Worm (Caenorhabditis elegans) whole organism, L4 larva: ENCODE results near the gene C44B9.2.

Experiments used
- D1046.2 ChIP-seq: fragments of 200-800 bp; sonication (Bioruptor generic); IDR thresholded peaks from 2 replicates; pipeline ENCODE4 v1.3.6; 2022; ENCODE audit warnings: missing genetic modification characterization, missing compliant biosample characterization
- F10B5.3 ChIP-seq: sonication (generic microtip); optimal IDR thresholded peaks from 2 replicates; lab custom pipeline; 2016; ENCODE audit warnings: mild to moderate bottlenecking, missing genetic modification characterization, missing compliant biosample characterization
- F37D6.2 ChIP-seq: sonication (generic microtip); optimal IDR thresholded peaks from 2 replicates; lab custom pipeline; 2016; ENCODE audit warnings: mild to moderate bottlenecking, missing genetic modification characterization, missing compliant biosample characterization
- F44E2.7 ChIP-seq: fragments of 200-800 bp; sonication (Bioruptor generic); IDR thresholded peaks from 2 replicates; pipeline ENCODE4 v2.1.2; 2022; ENCODE audit warnings: missing genetic modification characterization, missing compliant biosample characterization
- F49E8.2 ChIP-seq: sonication (generic microtip); optimal IDR thresholded peaks from 2 replicates; lab custom pipeline; 2016; ENCODE audit warnings: missing compliant biosample characterization, mild to moderate bottlenecking, missing genetic modification characterization, borderline replicate concordance
- R02D3.7 ChIP-seq: fragments of 150-350 bp; sonication (generic microtip); optimal IDR thresholded peaks from 3 replicates; lab custom pipeline; 2014; ENCODE audit warnings: missing biosample characterization, missing genetic modification characterization
- T20F7.1 ChIP-seq: fragments of 200-800 bp; sonication (Bioruptor generic); optimal IDR thresholded peaks from 2 replicates; lab custom pipeline; 2018; ENCODE audit warnings: mild to moderate bottlenecking, missing genetic modification characterization, missing compliant biosample characterization
- T26A8.4 ChIP-seq: fragments of 200-800 bp; sonication (Bioruptor generic); IDR thresholded peaks from 2 replicates; pipeline ENCODE4 v1.3.6; 2022; ENCODE audit warnings: missing genetic modification characterization, missing compliant biosample characterization
- Y5F2A.4 ChIP-seq: fragments of 200-800 bp; sonication (Bioruptor generic); optimal IDR thresholded peaks from 2 replicates; lab custom pipeline; 2018; ENCODE audit warnings: mild to moderate bottlenecking, missing genetic modification characterization, missing compliant biosample characterization
- Y75B8A.6 ChIP-seq: fragments of 200-800 bp; sonication (Bioruptor generic); IDR thresholded peaks from 2 replicates; pipeline ENCODE4 v1.3.6; 2022; ENCODE audit warnings: missing genetic modification reagents, missing genetic modification characterization, missing compliant biosample characterization
- ZK337.2 ChIP-seq: fragments of 200-800 bp; sonication (Bioruptor generic); IDR thresholded peaks from 2 replicates; pipeline ENCODE4 v1.3.6; 2022; ENCODE audit warnings: missing genetic modification reagents, missing genetic modification characterization, missing compliant biosample characterization
- aly-2 ChIP-seq: sonication (generic microtip); optimal IDR thresholded peaks from 2 replicates; lab custom pipeline; 2018; ENCODE audit warnings: missing biosample characterization, missing genetic modification characterization
- ceh-32 ChIP-seq: sonication (generic microtip); optimal IDR thresholded peaks from 2 replicates; lab custom pipeline; 2016; ENCODE audit warnings: mild to moderate bottlenecking, missing genetic modification characterization, missing compliant biosample characterization; ENCODE audit not compliant: poor library complexity
- ces-1 ChIP-seq: fragments of 150-350 bp; sonication (generic microtip); optimal IDR thresholded peaks from 4 replicates; lab custom pipeline; 2014; ENCODE audit warnings: missing biosample characterization, missing genetic modification reagents, missing genetic modification characterization
- cey-2 ChIP-seq: sonication (generic microtip); optimal IDR thresholded peaks from 3 replicates; lab custom pipeline; 2017; ENCODE audit warnings: missing genetic modification characterization, mild to moderate bottlenecking, missing compliant biosample characterization, antibody characterized with exemption, borderline replicate concordance; ENCODE audit not compliant: insufficient read depth
- daf-12 ChIP-seq: fragments of 150-350 bp; optimal IDR thresholded peaks from 2 replicates; lab custom pipeline; 2014; ENCODE audit warnings: missing biosample characterization, missing genetic modification reagents, missing genetic modification characterization
- daf-16 ChIP-seq, 3 experiments: sonication (generic microtip); optimal IDR thresholded peaks; 2 replicates each; lab custom pipeline; 2016 to 2017; ENCODE audit warnings: missing genetic modification characterization in 3 of 3, missing genetic modification reagents in 3 of 3, mild to moderate bottlenecking in 2 of 3, missing compliant biosample characterization in 2 of 3, missing biosample characterization in 1 of 3, moderate library complexity in 1 of 3
- dpl-1 ChIP-seq: fragments of 150-350 bp; optimal IDR thresholded peaks from 2 replicates; lab custom pipeline; 2014; ENCODE audit warnings: missing biosample characterization, missing genetic modification reagents, missing genetic modification characterization
- egl-27 ChIP-seq: sonication (generic microtip); optimal IDR thresholded peaks from 3 replicates; lab custom pipeline; 2017; ENCODE audit warnings: missing biosample characterization, missing genetic modification reagents, missing genetic modification characterization
- egl-43 ChIP-seq: fragments of 200-800 bp; sonication (Bioruptor generic); IDR thresholded peaks from 2 replicates; pipeline ENCODE4 v1.3.6; 2022; ENCODE audit warnings: missing genetic modification reagents, missing genetic modification characterization, missing compliant biosample characterization
- gei-8 ChIP-seq: fragments of 200-800 bp; sonication (Bioruptor generic); optimal IDR thresholded peaks from 2 replicates; lab custom pipeline; 2018; ENCODE audit warnings: mild to moderate bottlenecking, missing genetic modification characterization, missing compliant biosample characterization
- hlh-30 ChIP-seq: sonication (generic microtip); optimal IDR thresholded peaks from 2 replicates; lab custom pipeline; 2017; ENCODE audit warnings: antibody characterized with exemption, mild to moderate bottlenecking, missing genetic modification characterization, missing compliant biosample characterization; ENCODE audit not compliant: insufficient read depth
- hmg-1.1 ChIP-seq: fragments of 200-800 bp; sonication (Bioruptor generic); IDR thresholded peaks from 2 replicates; pipeline ENCODE4 v1.3.6; 2022; ENCODE audit warnings: missing genetic modification reagents, missing genetic modification characterization, missing compliant biosample characterization
- jun-1 ChIP-seq: fragments of 150-350 bp; optimal IDR thresholded peaks from 2 replicates; lab custom pipeline; 2014; ENCODE audit warnings: missing biosample characterization, missing genetic modification reagents, missing genetic modification characterization
- lim-7 ChIP-seq: fragments of 200-800 bp; sonication (Bioruptor generic); IDR thresholded peaks from 2 replicates; pipeline ENCODE4 v1.3.6; 2022; ENCODE audit warnings: missing genetic modification characterization, missing compliant biosample characterization
- lin-1 ChIP-seq: fragments of 200-800 bp; sonication (Bioruptor generic); IDR thresholded peaks from 2 replicates; pipeline ENCODE4 v1.3.6; 2022; ENCODE audit warnings: missing genetic modification reagents, missing genetic modification characterization, missing compliant biosample characterization
- lin-13 ChIP-seq: fragments of 150-350 bp; optimal IDR thresholded peaks from 2 replicates; lab custom pipeline; 2014; ENCODE audit warnings: missing biosample characterization, missing genetic modification reagents, missing genetic modification characterization
- lin-29 ChIP-seq: fragments of 200-800 bp; sonication (Bioruptor generic); IDR thresholded peaks from 2 replicates; pipeline ENCODE4 v1.3.6; 2022; ENCODE audit warnings: missing genetic modification reagents, missing genetic modification characterization, missing compliant biosample characterization
- lin-39 ChIP-seq: fragments of 150-350 bp; optimal IDR thresholded peaks from 2 replicates; lab custom pipeline; 2014; ENCODE audit warnings: missing biosample characterization, missing genetic modification reagents, missing genetic modification characterization
- mdl-1 ChIP-seq, 2 experiments: fragments of 150-350 bp in 1 of 2; sonication (generic microtip) in 1 of 2; optimal IDR thresholded peaks; 2 replicates each; lab custom pipeline; 2014 to 2017; ENCODE audit warnings: missing biosample characterization in 2 of 2, missing genetic modification characterization in 2 of 2
- nhr-10 ChIP-seq: fragments of 150-350 bp; optimal IDR thresholded peaks from 2 replicates; lab custom pipeline; 2014; ENCODE audit warnings: missing biosample characterization, missing genetic modification characterization
- nhr-11 ChIP-seq: fragments of 150-350 bp; optimal IDR thresholded peaks from 2 replicates; lab custom pipeline; 2014; ENCODE audit warnings: missing biosample characterization, missing genetic modification characterization
- nhr-111 ChIP-seq: fragments of 200-800 bp; sonication (Bioruptor generic); optimal IDR thresholded peaks from 2 replicates; lab custom pipeline; 2018; ENCODE audit warnings: mild to moderate bottlenecking, missing genetic modification characterization, missing compliant biosample characterization
- nhr-237 ChIP-seq: sonication (generic microtip); optimal IDR thresholded peaks from 2 replicates; lab custom pipeline; 2017; ENCODE audit warnings: missing biosample characterization, missing genetic modification characterization
- nhr-28 ChIP-seq: fragments of 150-350 bp; optimal IDR thresholded peaks from 2 replicates; lab custom pipeline; 2014; ENCODE audit warnings: missing biosample characterization, missing genetic modification characterization
- nhr-41 ChIP-seq: fragments of 200-800 bp; sonication (Bioruptor generic); IDR thresholded peaks from 2 replicates; pipeline ENCODE4 v1.3.6; 2022; ENCODE audit warnings: missing genetic modification reagents, missing genetic modification characterization, missing compliant biosample characterization
- nhr-6 ChIP-seq: fragments of 150-350 bp; optimal IDR thresholded peaks from 2 replicates; lab custom pipeline; 2014; ENCODE audit warnings: missing biosample characterization, missing genetic modification characterization
- nhr-77 ChIP-seq: fragments of 150-350 bp; optimal IDR thresholded peaks from 2 replicates; lab custom pipeline; 2014; ENCODE audit warnings: missing biosample characterization, missing genetic modification characterization
- pha-4 ChIP-seq, 2 experiments: fragments of 150-350 bp in 1 of 2; fragments of 200-800 bp in 1 of 2; sonication (Bioruptor generic) in 1 of 2; IDR thresholded peaks in 1 of 2; optimal IDR thresholded peaks in 1 of 2; 2 replicates each; pipeline versions ENCODE4 v1.3.6 to Lab custom; 2014 to 2022; ENCODE audit warnings: missing genetic modification characterization in 2 of 2, missing genetic modification reagents in 2 of 2, missing biosample characterization in 1 of 2, missing compliant biosample characterization in 1 of 2
- php-3 ChIP-seq: fragments of 200-800 bp; sonication (Bioruptor generic); IDR thresholded peaks from 2 replicates; pipeline ENCODE4 v1.3.6; 2022; ENCODE audit warnings: missing genetic modification reagents, missing genetic modification characterization, missing compliant biosample characterization
- pqm-1 ChIP-seq: sonication (generic microtip); optimal IDR thresholded peaks from 2 replicates; lab custom pipeline; 2017; ENCODE audit warnings: missing biosample characterization, missing genetic modification characterization
- rbr-2 ChIP-seq: sonication (generic microtip); optimal IDR thresholded peaks from 2 replicates; lab custom pipeline; 2016; ENCODE audit warnings: missing genotype, missing genetic modification characterization, missing compliant biosample characterization
- saeg-2 ChIP-seq: fragments of 200-800 bp; sonication (Bioruptor generic); IDR thresholded peaks from 2 replicates; pipeline ENCODE4 v1.3.6; 2022; ENCODE audit warnings: missing genetic modification reagents, missing genetic modification characterization, missing compliant biosample characterization
- set-16 ChIP-seq: fragments of 200-800 bp; sonication (Bioruptor generic); IDR thresholded peaks from 2 replicates; pipeline ENCODE4 v1.3.6; 2022; ENCODE audit warnings: missing genetic modification reagents, missing genetic modification characterization, missing compliant biosample characterization
- skn-1 ChIP-seq: fragments of 150-350 bp; optimal IDR thresholded peaks from 2 replicates; lab custom pipeline; 2014; ENCODE audit warnings: missing biosample characterization, missing genetic modification characterization
- tag-97 ChIP-seq: fragments of 200-800 bp; sonication (Bioruptor generic); IDR thresholded peaks from 2 replicates; pipeline ENCODE4 v1.3.6; 2022; ENCODE audit warnings: missing genetic modification characterization, missing compliant biosample characterization
- unc-130 ChIP-seq: sonication (generic microtip); optimal IDR thresholded peaks from 2 replicates; lab custom pipeline; 2016; ENCODE audit warnings: missing genetic modification reagents, missing genetic modification characterization, missing compliant biosample characterization
- zag-1 ChIP-seq: fragments of 150-350 bp; optimal IDR thresholded peaks from 2 replicates; lab custom pipeline; 2014; ENCODE audit warnings: missing biosample characterization, missing genetic modification characterization
- zfp-3 ChIP-seq: fragments of 200-800 bp; sonication (Bioruptor generic); conservative IDR thresholded peaks from 2 replicates; pipeline ENCODE4 v1.3.6; 2022; ENCODE audit warnings: missing genetic modification reagents, missing genetic modification characterization, missing compliant biosample characterization
- zip-11 ChIP-seq: fragments of 200-800 bp; sonication (Bioruptor generic); IDR thresholded peaks from 2 replicates; pipeline ENCODE4 v1.3.6; 2022; ENCODE audit warnings: missing genetic modification characterization, missing compliant biosample characterization
- ztf-11 ChIP-seq: fragments of 150-350 bp; optimal IDR thresholded peaks from 2 replicates; lab custom pipeline; 2014; ENCODE audit warnings: missing biosample characterization, missing genetic modification characterization

The C44B9.2 gene

DNA sequence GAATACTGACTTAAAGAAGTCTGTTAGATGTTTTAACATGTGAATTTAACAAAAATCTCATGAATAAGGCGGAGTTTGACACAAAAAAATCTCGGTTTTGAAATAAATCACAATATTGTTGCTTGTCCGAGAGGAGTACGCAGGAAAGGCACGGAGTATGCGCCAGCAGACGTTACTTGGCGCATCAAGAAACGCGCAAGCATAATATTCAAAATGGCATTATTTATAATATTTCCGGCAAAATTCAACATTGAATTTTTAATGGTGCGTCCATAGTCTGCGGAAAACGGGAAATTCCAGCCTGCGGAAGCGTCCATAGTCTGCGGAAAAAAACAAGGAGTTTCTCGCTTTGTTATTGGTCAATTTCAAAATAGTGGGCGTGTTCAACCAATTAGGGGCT lies 30.4 kb upstream of the C44B9.2 start, which contains the start of gene pde-12 (continued):
- no peak for TF ChIP-seq aly-2 (tag; lab: Kevin White, UChicago)
- TF ChIP-seq hlh-30 (tag; lab: Kevin White, UChicago) = peak; percentile 61
- peak; percentile 61 for TF ChIP-seq nhr-77 (tag; lab: Kevin White, UChicago)
- TF ChIP-seq dpl-1 (GFP tag; lab: Kevin White, UChicago) = peak; percentile 87
- TF ChIP-seq nhr-41 = no peak
- TF ChIP-seq F37D6.2 (tag; lab: Kevin White, UChicago) = peak; percentile 68
- peak in 1 of 2 experiments; percentile 33 for TF ChIP-seq daf-16 (GFP tag; optimal IDR thresholded peaks at IDR 0.05; lab: Kevin White, UChicago)
- TF ChIP-seq daf-16 (tag; optimal IDR thresholded peaks at IDR 0.05; lab: Kevin White, UChicago) = peak; percentile 39
- TF ChIP-seq hmg-1.1 (GFP tag; lab: Robert Waterston, UW) = peak; percentile 87
- no peak for TF ChIP-seq jun-1 (tag; lab: Kevin White, UChicago)
- no peak for TF ChIP-seq F44E2.7
- peak; percentile 62 for TF ChIP-seq F10B5.3
- no peak for TF ChIP-seq unc-130
- TF ChIP-seq skn-1 (tag; lab: Kevin White, UChicago) = no peak
- TF ChIP-seq nhr-28 (tag; lab: Kevin White, UChicago) = peak; percentile 44
- 0 out of 2 replicates have a peak, but pooled peaks have one; percentile 34 for TF ChIP-seq lin-29 (GFP tag; lab: Robert Waterston, UW)
- TF ChIP-seq T20F7.1 (GFP tag; lab: Kevin White, UChicago) = peak; percentile 59
- TF ChIP-seq zip-11 = no peak
- TF ChIP-seq ceh-32 (tag; lab: Kevin White, UChicago) = peak; percentile 9
- TF ChIP-seq lin-13 (GFP tag; lab: Kevin White, UChicago) = peak; percentile 33
- no peak for TF ChIP-seq lin-39 (tag; lab: Kevin White, UChicago)
- no peak for TF ChIP-seq lim-7 (GFP tag; lab: Robert Waterston, UW)
- no peak; the same call in 1 of the 2 replicates for TF ChIP-seq T26A8.4 (GFP tag; lab: Robert Waterston, UW)
- no peak for TF ChIP-seq R02D3.7 (tag; lab: Kevin White, UChicago)
- no peak for TF ChIP-seq pqm-1 (tag; lab: Kevin White, UChicago)
- peak; percentile 54 for TF ChIP-seq F49E8.2 (tag; lab: Kevin White, UChicago)
- TF ChIP-seq mdl-1 (tag; optimal IDR thresholded peaks at IDR 0.05; lab: Kevin White, UChicago) = no peak
- no peak for TF ChIP-seq ZK337.2 (GFP tag; lab: Robert Waterston, UW)
- TF ChIP-seq nhr-6 (tag; lab: Kevin White, UChicago) = peak; percentile 61
- TF ChIP-seq nhr-237 = no peak
- no peak for TF ChIP-seq Y75B8A.6
- TF ChIP-seq set-16 (GFP tag; lab: Robert Waterston, UW) = no peak
- TF ChIP-seq Y5F2A.4 = no peak
- no peak for TF ChIP-seq zag-1 (tag; lab: Kevin White, UChicago)
- TF ChIP-seq gei-8 = no peak
- no peak for TF ChIP-seq egl-27
- no peak for TF ChIP-seq nhr-111
- TF ChIP-seq zfp-3 (GFP tag; lab: Robert Waterston, UW) = 0 out of 2 replicates have a peak, but pooled peaks have one; percentile 45
- no peak for TF ChIP-seq egl-43 (GFP tag; lab: Robert Waterston, UW)
- TF ChIP-seq lin-1 (GFP tag; lab: Robert Waterston, UW) = peak; percentile 18; the same call in 1 of the 2 replicates
- no peak for TF ChIP-seq php-3 (GFP tag; lab: Robert Waterston, UW)
- TF ChIP-seq pha-4 (GFP tag; IDR thresholded peaks at IDR 0.05; lab: Robert Waterston, UW) = peak; percentile 43; the same call in 1 of the 2 replicates
- TF ChIP-seq pha-4 (tag; optimal IDR thresholded peaks at IDR 0.05; lab: Kevin White, UChicago) = no peak
- no peak for TF ChIP-seq D1046.2 (GFP tag; lab: Robert Waterston, UW)
- peak; percentile 79 for TF ChIP-seq rbr-2 (tag; lab: Kevin White, UChicago)
- TF ChIP-seq daf-12 (tag; lab: Kevin White, UChicago) = no peak
- no peak for TF ChIP-seq tag-97
- TF ChIP-seq nhr-10 (tag; lab: Kevin White, UChicago) = no peak
- no peak for TF ChIP-seq ces-1
- TF ChIP-seq nhr-11 (tag; lab: Kevin White, UChicago) = peak; percentile 63
- 0 out of 2 replicates have a peak, but pooled peaks have one; percentile 54 for TF ChIP-seq saeg-2 (GFP tag; lab: Robert Waterston, UW)
- no peak for TF ChIP-seq cey-2 (tag; lab: Kevin White, UChicago)
- no peak for TF ChIP-seq ztf-11 (tag; lab: Kevin White, UChicago)
